Fruit fly (Drosophila melanogaster) whole organism, embryonic: Measurements from ENCODE around the gene Mms19.
A peak's percentile ranks its signal among the peaks of the same experiment; 100 is the strongest.

ENCODE experiments used
- Abd-B ChIP-seq: fragments of 200-800 bp; sonication (Bioruptor generic); optimal IDR thresholded peaks from 2 replicates; lab custom pipeline; 2018; ENCODE audit warnings: missing biosample characterization, mild to moderate bottlenecking, missing genetic modification characterization, moderate library complexity
- Atf3 ChIP-seq: fragments of 200-800 bp; sonication (Bioruptor generic); optimal IDR thresholded peaks from 3 replicates; lab custom pipeline; 2016; ENCODE audit warnings: missing biosample characterization, missing genetic modification characterization
- BEAF-32 ChIP-seq: fragments of 200-800 bp; sonication (Bioruptor generic); optimal IDR thresholded peaks from 3 replicates; lab custom pipeline; 2017; ENCODE audit warnings: missing biosample characterization, missing genetic modification characterization, mild to moderate bottlenecking, moderate library complexity, missing genetic modification reagents
- CG10462 ChIP-seq: fragments of 200-800 bp; sonication (Bioruptor generic); optimal IDR thresholded peaks from 2 replicates; lab custom pipeline; 2016; ENCODE audit warnings: missing biosample characterization, missing genetic modification characterization
- CG10543 ChIP-seq: fragments of 200-800 bp; sonication (Bioruptor generic); optimal IDR thresholded peaks from 3 replicates; lab custom pipeline; 2017; ENCODE audit warnings: missing biosample characterization, mild to moderate bottlenecking, missing genetic modification characterization, moderate library complexity
- CG12236 ChIP-seq: fragments of 200-800 bp; sonication (Bioruptor generic); optimal IDR thresholded peaks from 2 replicates; lab custom pipeline; 2016; ENCODE audit warnings: missing biosample characterization, missing genetic modification characterization
- CG14014 ChIP-seq: fragments of 200-800 bp; sonication (Bioruptor generic); IDR thresholded peaks from 2 replicates; pipeline ENCODE4 v1.3.6; 2022; ENCODE audit warnings: missing biosample characterization, missing genetic modification characterization
- CG17912 ChIP-seq: fragments of 200-800 bp; sonication (Bioruptor generic); optimal IDR thresholded peaks from 2 replicates; lab custom pipeline; 2018; ENCODE audit warnings: missing biosample characterization, mild to moderate bottlenecking, missing genetic modification characterization
- CG2129 ChIP-seq: fragments of 200-800 bp; sonication (Bioruptor generic); IDR thresholded peaks from 2 replicates; pipeline ENCODE4 v1.3.6; 2022; ENCODE audit warnings: missing biosample characterization, missing genetic modification characterization; ENCODE audit not compliant: partially characterized antibody
- CG2199 ChIP-seq: fragments of 200-800 bp; sonication (Bioruptor generic); IDR thresholded peaks from 3 replicates; pipeline ENCODE4 v1.3.6; 2022; ENCODE audit warnings: missing biosample characterization, missing genetic modification characterization
- CG2875 ChIP-seq: fragments of 200-800 bp; sonication (Bioruptor generic); optimal IDR thresholded peaks from 2 replicates; lab custom pipeline; 2017; ENCODE audit warnings: missing biosample characterization, mild to moderate bottlenecking, missing genetic modification characterization, missing genetic modification reagents
- CG3065 ChIP-seq: fragments of 200-800 bp; sonication (Bioruptor generic); optimal IDR thresholded peaks from 2 replicates; lab custom pipeline; 2016; ENCODE audit warnings: missing biosample characterization, missing genetic modification characterization
- CG3407 ChIP-seq: fragments of 200-800 bp; sonication (Bioruptor generic); optimal IDR thresholded peaks from 2 replicates; lab custom pipeline; 2018; ENCODE audit warnings: missing biosample characterization, mild to moderate bottlenecking, missing genetic modification characterization
- CG3995 ChIP-seq: fragments of 200-800 bp; sonication (Bioruptor generic); optimal IDR thresholded peaks from 3 replicates; lab custom pipeline; 2016; ENCODE audit warnings: missing biosample characterization, missing genetic modification characterization
- CG5180 ChIP-seq: fragments of 200-800 bp; sonication (Bioruptor generic); optimal IDR thresholded peaks from 3 replicates; lab custom pipeline; 2017; ENCODE audit warnings: missing biosample characterization, missing genetic modification characterization, mild to moderate bottlenecking, moderate library complexity, missing genetic modification reagents
- CG6654 ChIP-seq: fragments of 200-800 bp; sonication (Bioruptor generic); optimal IDR thresholded peaks from 2 replicates; lab custom pipeline; 2017; ENCODE audit warnings: missing biosample characterization, mild to moderate bottlenecking, missing genetic modification characterization
- CG7928 ChIP-seq: fragments of 200-800 bp; sonication (Bioruptor generic); optimal IDR thresholded peaks from 2 replicates; lab custom pipeline; 2017; ENCODE audit warnings: missing biosample characterization, mild to moderate bottlenecking, missing genetic modification characterization
- Chrac-16 ChIP-seq: fragments of 200-800 bp; sonication (Bioruptor generic); optimal IDR thresholded peaks from 3 replicates; lab custom pipeline; 2016; ENCODE audit warnings: missing biosample characterization, missing genetic modification characterization
- Dek ChIP-seq: fragments of 200-800 bp; sonication (Bioruptor generic); optimal IDR thresholded peaks from 3 replicates; lab custom pipeline; 2019; ENCODE audit warnings: missing biosample characterization, mild to moderate bottlenecking, missing genetic modification characterization, moderate library complexity
- Doc3 ChIP-seq: fragments of 200-800 bp; sonication (Bioruptor generic); IDR thresholded peaks from 3 replicates; pipeline ENCODE4 v1.3.6; 2022; ENCODE audit warnings: missing biosample characterization, missing genetic modification characterization; ENCODE audit not compliant: partially characterized antibody
- Gug ChIP-seq: fragments of 200-800 bp; sonication (Bioruptor generic); IDR thresholded peaks from 4 replicates; pipeline ENCODE4 v1.3.6; 2022; ENCODE audit warnings: missing biosample characterization, missing genetic modification characterization
- H2.0 ChIP-seq: fragments of 200-800 bp; sonication (Bioruptor generic); IDR thresholded peaks from 2 replicates; pipeline ENCODE4 v1.3.6; 2022; ENCODE audit warnings: missing biosample characterization, missing genetic modification characterization
- Hmx ChIP-seq: fragments of 200-800 bp; sonication (Bioruptor generic); optimal IDR thresholded peaks from 2 replicates; lab custom pipeline; 2016; ENCODE audit warnings: missing biosample characterization, missing genetic modification characterization
- Max ChIP-seq: fragments of 200-800 bp; sonication (Bioruptor generic); optimal IDR thresholded peaks from 2 replicates; lab custom pipeline; 2016; ENCODE audit warnings: missing biosample characterization, mild to moderate bottlenecking, missing genetic modification characterization
- Nf-YB ChIP-seq: fragments of 200-800 bp; sonication (Bioruptor generic); optimal IDR thresholded peaks from 3 replicates; lab custom pipeline; 2019; ENCODE audit warnings: missing biosample characterization, mild to moderate bottlenecking, missing genetic modification characterization, moderate library complexity
- Side ChIP-seq: fragments of 200-800 bp; sonication (Bioruptor generic); optimal IDR thresholded peaks from 2 replicates; lab custom pipeline; 2016; ENCODE audit warnings: missing biosample characterization, missing genetic modification characterization
- Taf1 ChIP-seq: fragments of 200-800 bp; sonication (Bioruptor generic); IDR thresholded peaks from 2 replicates; pipeline ENCODE4 v1.3.6; 2022; ENCODE audit warnings: missing biosample characterization, missing genetic modification characterization
- Xrp1 ChIP-seq: fragments of 200-800 bp; sonication (Bioruptor generic); IDR thresholded peaks from 2 replicates; pipeline ENCODE4 v1.3.6; 2022; ENCODE audit warnings: missing biosample characterization, missing genetic modification characterization
- al ChIP-seq: fragments of 200-800 bp; sonication (Bioruptor generic); IDR thresholded peaks from 2 replicates; pipeline ENCODE4 v1.3.6; 2022; ENCODE audit warnings: missing biosample characterization, missing genetic modification characterization
- ap ChIP-seq: fragments of 200-800 bp; sonication (Bioruptor generic); IDR thresholded peaks from 2 replicates; pipeline ENCODE4 v1.3.6; 2022; ENCODE audit warnings: missing biosample characterization, missing genetic modification characterization
- ash1 ChIP-seq: fragments of 200-800 bp; sonication (Bioruptor generic); optimal IDR thresholded peaks from 2 replicates; lab custom pipeline; 2018; ENCODE audit warnings: missing biosample characterization, mild to moderate bottlenecking, missing genetic modification characterization
- bigmax ChIP-seq: fragments of 200-800 bp; sonication (Bioruptor generic); optimal IDR thresholded peaks from 2 replicates; lab custom pipeline; 2018; ENCODE audit warnings: missing biosample characterization, mild to moderate bottlenecking, missing genetic modification characterization
- btn ChIP-seq: fragments of 200-800 bp; sonication (Bioruptor generic); optimal IDR thresholded peaks from 2 replicates; lab custom pipeline; 2016; ENCODE audit warnings: missing biosample characterization, missing genetic modification characterization
- dmrt11E ChIP-seq: fragments of 200-800 bp; sonication (Bioruptor generic); optimal IDR thresholded peaks from 3 replicates; lab custom pipeline; 2018; ENCODE audit warnings: missing biosample characterization, mild to moderate bottlenecking, missing genetic modification characterization, moderate library complexity
- dmrt99B ChIP-seq: fragments of 200-800 bp; sonication (Bioruptor generic); optimal IDR thresholded peaks from 2 replicates; lab custom pipeline; 2018; ENCODE audit warnings: missing biosample characterization, mild to moderate bottlenecking, missing genetic modification characterization, moderate library complexity
- emc ChIP-seq: fragments of 200-800 bp; sonication (Bioruptor generic); optimal IDR thresholded peaks from 2 replicates; lab custom pipeline; 2016; ENCODE audit warnings: missing biosample characterization, missing genetic modification characterization
- en ChIP-seq: fragments of 200-800 bp; sonication (Bioruptor generic); optimal IDR thresholded peaks from 2 replicates; lab custom pipeline; 2016; ENCODE audit warnings: missing biosample characterization, missing genetic modification characterization
- gce ChIP-seq: fragments of 200-800 bp; sonication (Bioruptor generic); IDR thresholded peaks from 3 replicates; pipeline ENCODE4 v1.3.6; 2022; ENCODE audit warnings: missing biosample characterization, missing genetic modification characterization
- gcm2 ChIP-seq: fragments of 200-800 bp; sonication (Bioruptor generic); optimal IDR thresholded peaks from 2 replicates; lab custom pipeline; 2016; ENCODE audit warnings: missing biosample characterization, missing genetic modification characterization
- lilli ChIP-seq: fragments of 200-800 bp; sonication (Bioruptor generic); optimal IDR thresholded peaks from 3 replicates; lab custom pipeline; 2016; ENCODE audit warnings: missing biosample characterization, missing genetic modification characterization
- lov ChIP-seq, 2 experiments: fragments of 200-800 bp in 1 of 2; fragments of >200 bp in 1 of 2; sonication (Bioruptor generic) in 1 of 2; IDR thresholded peaks in 1 of 2; optimal IDR thresholded peaks in 1 of 2; 2 replicates in 1 of 2; 3 replicates in 1 of 2; pipeline versions ENCODE4 v1.3.6 to Lab custom; 2017 to 2022; ENCODE audit warnings: missing biosample characterization in 1 of 2, missing genetic modification characterization in 1 of 2
- onecut ChIP-seq: fragments of 200-800 bp; sonication (Bioruptor generic); IDR thresholded peaks from 2 replicates; pipeline ENCODE4 v1.3.6; 2022; ENCODE audit warnings: missing biosample characterization, missing genetic modification characterization
- ranshi ChIP-seq: fragments of 200-800 bp; sonication (Bioruptor generic); IDR thresholded peaks from 2 replicates; pipeline ENCODE4 v1.3.6; 2022; ENCODE audit warnings: missing biosample characterization, missing genetic modification characterization
- rib ChIP-seq: fragments of 200-800 bp; sonication (Bioruptor generic); IDR thresholded peaks from 2 replicates; pipeline ENCODE4 v1.3.6; 2022; ENCODE audit warnings: missing biosample characterization, missing genetic modification characterization
- salm ChIP-seq: fragments of 200-800 bp; sonication (Bioruptor generic); optimal IDR thresholded peaks from 2 replicates; lab custom pipeline; 2018; ENCODE audit warnings: missing biosample characterization, mild to moderate bottlenecking, missing genetic modification characterization
- sens-2 ChIP-seq: fragments of 200-800 bp; sonication (Bioruptor generic); IDR thresholded peaks from 2 replicates; pipeline ENCODE4 v1.3.6; 2022; ENCODE audit warnings: missing biosample characterization, missing genetic modification characterization
- slou ChIP-seq: fragments of 200-800 bp; sonication (Bioruptor generic); optimal IDR thresholded peaks from 3 replicates; lab custom pipeline; 2016; ENCODE audit warnings: missing biosample characterization, missing genetic modification characterization
- sqz ChIP-seq: fragments of 200-800 bp; sonication (Bioruptor generic); optimal IDR thresholded peaks from 3 replicates; lab custom pipeline; 2018; ENCODE audit warnings: missing biosample characterization, mild to moderate bottlenecking, missing genetic modification characterization
- trem ChIP-seq: fragments of 200-800 bp; optimal IDR thresholded peaks from 3 replicates; lab custom pipeline; 2019; ENCODE audit warnings: missing biosample characterization, mild to moderate bottlenecking, missing genetic modification characterization, moderate library complexity
- vnd ChIP-seq: fragments of 200-800 bp; sonication (Bioruptor generic); IDR thresholded peaks from 3 replicates; pipeline ENCODE4 v1.3.6; 2022; ENCODE audit warnings: missing biosample characterization, missing genetic modification characterization; ENCODE audit not compliant: partially characterized antibody
- zfh1 ChIP-seq: fragments of 200-800 bp; sonication (Bioruptor generic); IDR thresholded peaks from 3 replicates; pipeline ENCODE4 v1.3.6; 2022; ENCODE audit warnings: missing biosample characterization, missing genetic modification characterization

The Mms19 gene

DNA sequence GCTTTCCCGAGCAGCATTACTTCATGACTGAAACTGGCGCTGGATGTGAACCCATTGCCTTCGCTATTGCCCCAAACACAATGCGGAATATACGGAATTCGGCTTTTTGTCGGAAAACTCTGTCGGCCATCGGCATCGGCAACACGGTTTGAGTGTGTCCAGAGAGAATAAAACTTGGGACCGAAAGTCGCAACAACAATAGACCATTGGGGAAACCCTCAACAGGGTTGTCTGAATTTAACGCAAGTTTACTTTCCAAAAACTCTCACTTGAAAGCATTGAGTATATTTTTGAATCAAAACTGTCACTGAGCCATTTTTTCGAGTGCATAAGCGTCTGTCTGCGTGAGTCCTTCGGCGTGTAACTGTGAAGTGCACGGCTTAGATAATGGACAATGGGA lies 34.0 kb upstream of the Mms19 start (continued):
- TF ChIP-seq rib (GFP tag; lab: Robert Waterston, UW) = 0 out of 2 replicates have a peak, but pooled peaks have one; percentile 49
- TF ChIP-seq ash1 (GFP tag; lab: Kevin White, UChicago) = no peak
- TF ChIP-seq CG7928 (GFP tag; lab: Kevin White, UChicago) = no peak
- no peak for TF ChIP-seq lov (optimal IDR thresholded peaks at IDR 0.05; lab: Kevin White, UChicago)
- no peak for TF ChIP-seq lov (GFP tag; IDR thresholded peaks at IDR 0.05; lab: Robert Waterston, UW)
- TF ChIP-seq vnd (GFP tag; lab: Robert Waterston, UW) = no peak
- TF ChIP-seq Atf3 (GFP tag; lab: Kevin White, UChicago) = no peak
- TF ChIP-seq lilli (GFP tag; lab: Kevin White, UChicago) = peak; percentile 79
- peak; percentile 49 for TF ChIP-seq Xrp1 (GFP tag; lab: Robert Waterston, UW)
- TF ChIP-seq Side (GFP tag; lab: Kevin White, UChicago) = peak; percentile 66
- peak; percentile 41 for TF ChIP-seq CG10543 (GFP tag; lab: Kevin White, UChicago)
- TF ChIP-seq Nf-YB (GFP tag; lab: Kevin White, UChicago) = no peak
- no peak for TF ChIP-seq slou (GFP tag; lab: Kevin White, UChicago)
- TF ChIP-seq CG10462 (GFP tag; lab: Kevin White, UChicago) = no peak
- 0 out of 2 replicates have a peak, but pooled peaks have one; percentile 27 for TF ChIP-seq H2.0 (GFP tag; lab: Robert Waterston, UW)
- no peak for TF ChIP-seq en (GFP tag; lab: Kevin White, UChicago)
- no peak for TF ChIP-seq sqz
- no peak for TF ChIP-seq CG2129 (GFP tag; lab: Robert Waterston, UW)
- TF ChIP-seq Taf1 (GFP tag; lab: Robert Waterston, UW) = 0 out of 2 replicates have a peak, but pooled peaks have one; percentile 32
- no peak for TF ChIP-seq CG2199 (GFP tag; lab: Robert Waterston, UW)
- TF ChIP-seq salm (tag; lab: Kevin White, UChicago) = no peak
- no peak for TF ChIP-seq btn
- no peak for TF ChIP-seq Doc3
- TF ChIP-seq dmrt99B (tag; lab: Kevin White, UChicago) = peak; percentile 73
- TF ChIP-seq bigmax = no peak
- TF ChIP-seq CG3995 (GFP tag; lab: Kevin White, UChicago) = peak; percentile 18
- TF ChIP-seq gcm2 = no peak
- TF ChIP-seq Gug (GFP tag; lab: Robert Waterston, UW) = peak; percentile 41; the same call in 1 of the 4 replicates
- peak; percentile 31; the same call in 1 of the 2 replicates for TF ChIP-seq al
- TF ChIP-seq dmrt11E = no peak
- no peak for TF ChIP-seq emc (GFP tag; lab: Kevin White, UChicago)
- no peak for TF ChIP-seq CG3407 (GFP tag; lab: Kevin White, UChicago)
- peak; percentile 53 for TF ChIP-seq CG14014
- peak; percentile 66 for TF ChIP-seq ranshi
- TF ChIP-seq Abd-B = no peak
- no peak for TF ChIP-seq CG3065 (GFP tag; lab: Kevin White, UChicago)
- TF ChIP-seq CG12236 (GFP tag; lab: Kevin White, UChicago) = no peak
- no peak for TF ChIP-seq Max (GFP tag; lab: Kevin White, UChicago)
- no peak for TF ChIP-seq Hmx (GFP tag; lab: Kevin White, UChicago)
- 0 out of 2 replicates have a peak, but pooled peaks have one; percentile 11 for TF ChIP-seq ap (GFP tag; lab: Robert Waterston, UW)
- TF ChIP-seq CG6654 (GFP tag; lab: Kevin White, UChicago) = no peak
- TF ChIP-seq onecut (GFP tag; lab: Robert Waterston, UW) = peak; percentile 53
- no peak for TF ChIP-seq BEAF-32 (GFP tag; lab: Kevin White, UChicago)
- no peak for TF ChIP-seq CG2875 (GFP tag; lab: Kevin White, UChicago)
- no peak for TF ChIP-seq CG17912
- TF ChIP-seq CG5180 = peak; percentile 20
- TF ChIP-seq Chrac-16 (GFP tag; lab: Kevin White, UChicago) = peak; percentile 16
- peak; percentile 72 for TF ChIP-seq Dek (tag; lab: Kevin White, UChicago)
- TF ChIP-seq trem (tag; lab: Kevin White, UChicago) = no peak
- TF ChIP-seq zfh1 = 0 out of 3 replicates have a peak, but pooled peaks have one; percentile 50
- TF ChIP-seq gce (GFP tag; lab: Robert Waterston, UW) = no peak
- TF ChIP-seq sens-2 (GFP tag; lab: Robert Waterston, UW) = no peak
